Worm (Caenorhabditis elegans) whole organism, early embryonic: Measurements from ENCODE around the gene abcf-3.

Experiments used
- F13C5.2 ChIP-seq: sonication (generic microtip); optimal IDR thresholded peaks from 2 replicates; lab custom pipeline; 2017; ENCODE audit warnings: mild to moderate bottlenecking, missing genetic modification characterization, inconsistent platforms, missing compliant biosample characterization
- ama-1 ChIP-seq: fragments of 150-350 bp; optimal IDR thresholded peaks from 2 replicates; lab custom pipeline; 2014
- ceh-13 ChIP-seq: fragments of 200-800 bp; sonication (Bioruptor generic); optimal IDR thresholded peaks from 2 replicates; lab custom pipeline; 2018; ENCODE audit warnings: mild to moderate bottlenecking, missing genetic modification characterization, missing compliant biosample characterization
- ceh-36 ChIP-seq: sonication (generic microtip); optimal IDR thresholded peaks from 2 replicates; lab custom pipeline; 2016; ENCODE audit warnings: missing genetic modification characterization, inconsistent platforms, missing compliant biosample characterization
- ets-7 ChIP-seq: sonication (generic microtip); optimal IDR thresholded peaks from 2 replicates; lab custom pipeline; 2016; ENCODE audit warnings: missing genotype, missing genetic modification characterization, missing compliant biosample characterization
- flt-1 ChIP-seq: fragments of 200-800 bp; sonication (Bioruptor generic); IDR thresholded peaks from 2 replicates; pipeline ENCODE4 v1.3.6; 2022; ENCODE audit warnings: missing genetic modification characterization, missing compliant biosample characterization
- hmbx-1 ChIP-seq: sonication (generic microtip); optimal IDR thresholded peaks from 2 replicates; lab custom pipeline; 2016; ENCODE audit warnings: mild to moderate bottlenecking, missing genetic modification characterization, missing compliant biosample characterization
- hmg-4 ChIP-seq: fragments of 200-800 bp; sonication (Bioruptor generic); optimal IDR thresholded peaks from 2 replicates; lab custom pipeline; 2018; ENCODE audit warnings: mild to moderate bottlenecking, missing genetic modification characterization, missing compliant biosample characterization
- hnd-1 ChIP-seq: sonication (generic microtip); optimal IDR thresholded peaks from 2 replicates; lab custom pipeline; 2016; ENCODE audit warnings: missing genetic modification characterization, missing compliant biosample characterization
- pes-1 ChIP-seq: fragments of 200-800 bp; sonication (Bioruptor generic); IDR thresholded peaks from 2 replicates; pipeline ENCODE4 v1.3.6; 2022; ENCODE audit warnings: missing genetic modification reagents, missing genetic modification characterization, missing compliant biosample characterization
- sea-1 ChIP-seq: fragments of 200-800 bp; sonication (Bioruptor generic); conservative IDR thresholded peaks from 2 replicates; pipeline ENCODE4 v1.3.6; 2022; ENCODE audit warnings: missing genetic modification characterization, missing compliant biosample characterization
- tbx-11 ChIP-seq: fragments of 200-800 bp; sonication (Bioruptor generic); IDR thresholded peaks from 2 replicates; pipeline ENCODE4 v1.3.6; 2022; ENCODE audit warnings: missing genetic modification characterization, missing compliant biosample characterization
- tbx-37 ChIP-seq: fragments of 200-800 bp; sonication (Bioruptor generic); conservative IDR thresholded peaks from 2 replicates; pipeline ENCODE4 v1.3.6; 2022; ENCODE audit warnings: missing genetic modification reagents, missing genetic modification characterization, missing compliant biosample characterization

ce11 chrIII:6216833-6217466, 43.7 kb downstream of the abcf-3 start, which contains the start of gene hot-4:
- no peak for TF ChIP-seq hmg-4 (GFP tag; lab: Kevin White, UChicago)
- no peak for TF ChIP-seq F13C5.2 (tag; lab: Kevin White, UChicago)
- no peak for TF ChIP-seq pes-1 (GFP tag; lab: Robert Waterston, UW)
- no peak for TF ChIP-seq ceh-13 (GFP tag; lab: Kevin White, UChicago)
- TF ChIP-seq ama-1: no peak
- no peak for TF ChIP-seq tbx-37 (GFP tag; lab: Robert Waterston, UW)
- no peak for TF ChIP-seq hmbx-1
- no peak for TF ChIP-seq hnd-1 (tag; lab: Kevin White, UChicago)
- no peak for TF ChIP-seq ceh-36
- no peak for TF ChIP-seq flt-1
- TF ChIP-seq tbx-11 (GFP tag; lab: Robert Waterston, UW): no peak
- no peak for TF ChIP-seq sea-1 (GFP tag; lab: Robert Waterston, UW)
- TF ChIP-seq ets-7 (tag; lab: Kevin White, UChicago): no peak
